Worm (Caenorhabditis elegans): ENCODE results near the gene srg-67.
"Not testable (repeated sequence)": the region's sequence is repeated elsewhere in the genome, so short reads cannot be mapped to it uniquely, and the experiment has no call there.

srg-67 gene

ce11 chrV:5477719-5478118, 14.9 kb upstream of the srg-67 start:
- TF ChIP-seq mdl-1 (tag; optimal IDR thresholded peaks at IDR 0.05) (no peak), aly-2 (tag; optimal IDR thresholded peaks at IDR 0.05) (no peak), ZK337.2 (GFP tag; IDR thresholded peaks at IDR 0.05) (no peak), nhr-48 (tag; optimal IDR thresholded peaks at IDR 0.05) (no peak), nhr-41 (GFP tag; IDR thresholded peaks at IDR 0.05) (no peak), F44E2.7 (GFP tag; IDR thresholded peaks at IDR 0.05) (no peak), nhr-76 (tag; optimal IDR thresholded peaks at IDR 0.05) (no peak), Y48G9A.11 (GFP tag; IDR thresholded peaks at IDR 0.05) (no peak), unc-62 (GFP tag; optimal IDR thresholded peaks at IDR 0.05 in 1 of 2) (no peak), unc-62 (tag; optimal IDR thresholded peaks at IDR 0.05) (no peak)

ce11 chrV:5470930-5471329, 8.1 kb upstream of the srg-67 start, which contains the start of gene ZC317.7:
Gene ZC317.7 (minus strand): TSS chrV:5471030.
- not testable (repeated sequence) for TF ChIP-seq daf-19 (GFP tag; conservative IDR thresholded peaks at IDR 0.05); daf-16 (GFP tag; optimal IDR thresholded peaks at IDR 0.05); daf-16 (tag; optimal IDR thresholded peaks at IDR 0.05); nhr-6 (tag; optimal IDR thresholded peaks at IDR 0.05)

ce11 chrV:5468489-5468888, 5.7 kb upstream of the srg-67 start, which contains the start of gene ZC317.6:
Gene ZC317.6 (minus strand): TSS chrV:5468589.
- not testable (repeated sequence) for TF ChIP-seq lin-38 (GFP tag; IDR thresholded peaks at IDR 0.05); ZK337.2 (GFP tag; IDR thresholded peaks at IDR 0.05); nhr-28 (tag; optimal IDR thresholded peaks at IDR 0.05)

- TF ChIP-seq php-3 (GFP tag; IDR thresholded peaks at IDR 0.05) (no peak), vab-7 (GFP tag; IDR thresholded peaks at IDR 0.05) (no peak), ceh-32 (tag; optimal IDR thresholded peaks at IDR 0.05; ENCODE audit: poor library complexity) (no peak), sdz-12 (GFP tag; optimal IDR thresholded peaks at IDR 0.05) (no peak), nhr-77 (tag; optimal IDR thresholded peaks at IDR 0.05) (no peak), nhr-41 (GFP tag; IDR thresholded peaks at IDR 0.05) (no peak), dmd-6 (GFP tag; IDR thresholded peaks at IDR 0.05) (no peak), nhr-111 (GFP tag; optimal IDR thresholded peaks at IDR 0.05) (no peak), lin-1 (GFP tag; IDR thresholded peaks at IDR 0.05) (no peak)
Measured at ce11 chrV:5465335-5465734, 2.5 kb upstream of the srg-67 start, which contains the start of gene srg-68. Gene srg-68 (minus strand): TSS chrV:5465435.

- no peak for TF ChIP-seq unc-130 (GFP tag; optimal IDR thresholded peaks at IDR 0.05)
- peak; percentile 53 for TF ChIP-seq aha-1 (tag)
Measured at ce11 chrV:5459806-5460205, 3.0 kb downstream of the srg-67 start, which contains the start of gene ZC317.2. Gene ZC317.2 (plus strand): TSS chrV:5460106.

ce11 chrV:5454955-5455354, 7.8 kb downstream of the srg-67 start:
- TF ChIP-seq F26F4.8 (GFP tag; conservative IDR thresholded peaks at IDR 0.05) (no peak), fkh-10 (GFP tag; optimal IDR thresholded peaks at IDR 0.05) (peak; percentile 74)

- no peak for TF ChIP-seq mes-2 (tag; optimal IDR thresholded peaks at IDR 0.05; ENCODE audit: poor library complexity, severe bottlenecking)
Measured at ce11 chrV:5453615-5454014, 9.2 kb downstream of the srg-67 start, which contains the start of gene glc-3. Gene glc-3 (minus strand): TSS chrV:5453715.

- TF ChIP-seq tra-1 (GFP tag; IDR thresholded peaks at IDR 0.05) (no peak), aha-1 (tag) (peak; percentile 73), daf-19 (GFP tag; conservative IDR thresholded peaks at IDR 0.05) (no peak), lin-15B (tag; optimal IDR thresholded peaks at IDR 0.05) (no peak), mdl-1 (tag; optimal IDR thresholded peaks at IDR 0.05) (no peak), ceh-44 (GFP tag; IDR thresholded peaks at IDR 0.05) (no peak), F26F4.8 (GFP tag; conservative IDR thresholded peaks at IDR 0.05) (no peak), ceh-62 (tag; optimal IDR thresholded peaks at IDR 0.05) (no peak), unc-62 (GFP tag; optimal IDR thresholded peaks at IDR 0.05 in 1 of 2) (peak in 1 of 2 experiments; percentile 82), unc-62 (tag; optimal IDR thresholded peaks at IDR 0.05) (no peak)
Measured at ce11 chrV:5450742-5451141, 12.1 kb downstream of the srg-67 start.

Data from whole organism, L4 larva.